Worm (Caenorhabditis elegans): ENCODE measurements around the gene clc-27.
A peak's percentile ranks its signal among the peaks of the same experiment; 100 is the strongest.

clc-27 gene

DNA sequence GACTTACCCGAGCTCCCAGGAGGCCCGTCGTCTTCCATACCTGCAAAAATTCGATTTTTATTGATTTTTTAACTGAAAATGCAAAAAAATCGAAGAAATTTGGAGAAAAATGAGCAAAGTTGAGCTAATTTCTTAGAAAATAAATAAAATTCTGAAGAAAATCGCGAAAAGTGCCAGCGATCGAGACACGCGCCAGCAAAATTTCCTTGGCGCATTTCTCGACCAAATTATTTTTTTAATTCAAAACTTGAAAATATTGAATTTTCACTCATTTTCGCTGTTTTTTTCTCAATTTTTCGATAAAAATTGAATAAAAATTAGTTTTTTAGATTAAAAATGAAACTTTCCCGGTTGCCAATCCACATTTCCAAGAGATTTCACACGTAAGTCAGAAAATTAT is 29.0 kb downstream of the clc-27 start, which contains the start of the genes chin-1 and BE0003N10.1:
Gene chin-1, minus strand, starts transcription at position 40 of the 400 bp plus-strand sequence.
Gene BE0003N10.1, plus strand, starts transcription at position 320 of the 400 bp plus-strand sequence.
- TF ChIP-seq efl-1 (optimal IDR thresholded peaks at IDR 0.05) (peak; percentile 47 to 70), efl-1 (GFP tag; optimal IDR thresholded peaks at IDR 0.05 in 1 of 2) (peak; percentile 67 to 97), efl-3 (GFP tag; optimal IDR thresholded peaks at IDR 0.05) (no peak), nhr-84 (tag; optimal IDR thresholded peaks at IDR 0.05) (no peak), nhr-71 (tag; optimal IDR thresholded peaks at IDR 0.05) (peak; percentile 72), nhr-47 (tag; optimal IDR thresholded peaks at IDR 0.05) (no peak), lin-35 (GFP tag; optimal IDR thresholded peaks at IDR 0.05) (peak; percentile 61 to 66), lin-14 (GFP tag; optimal IDR thresholded peaks at IDR 0.05) (peak; percentile 41), tlp-1 (tag; optimal IDR thresholded peaks at IDR 0.05) (no peak), lin-13 (GFP tag; optimal IDR thresholded peaks at IDR 0.05) (peak; percentile 21), swsn-7 (tag; optimal IDR thresholded peaks at IDR 0.05) (peak; percentile 55), nhr-12 (tag; optimal IDR thresholded peaks at IDR 0.05) (no peak), mef-2 (tag; optimal IDR thresholded peaks at IDR 0.05) (no peak), pag-3 (tag; optimal IDR thresholded peaks at IDR 0.05; ENCODE audit: borderline replicate concordance, insufficient read depth) (no peak), aha-1 (tag; optimal IDR thresholded peaks at IDR 0.05) (no peak), ztf-4 (tag; optimal IDR thresholded peaks at IDR 0.05) (no peak), C34B4.2 (tag; optimal IDR thresholded peaks at IDR 0.05) (no peak), egl-27 (tag; optimal IDR thresholded peaks at IDR 0.05) (no peak), grh-1 (GFP tag; IDR thresholded peaks at IDR 0.05) (no peak), zag-1 (tag; optimal IDR thresholded peaks at IDR 0.05) (no peak), dpl-1 (GFP tag; optimal IDR thresholded peaks at IDR 0.05) (peak; percentile 47 to 74 (median 69)), zip-4 (GFP tag; optimal IDR thresholded peaks at IDR 0.05) (no peak), ama-1 (optimal IDR thresholded peaks at IDR 0.05) (no peak), lir-3 (tag; optimal IDR thresholded peaks at IDR 0.05; ENCODE audit: poor library complexity) (no peak), sup-37 (GFP tag; optimal IDR thresholded peaks at IDR 0.05) (no peak), unc-30 (tag; optimal IDR thresholded peaks at IDR 0.05) (no peak), fkh-8 (tag; optimal IDR thresholded peaks at IDR 0.05) (no peak), nhr-11 (tag; optimal IDR thresholded peaks at IDR 0.05) (no peak), skn-1 (tag; optimal IDR thresholded peaks at IDR 0.05) (no peak), ceh-63 (GFP tag; optimal IDR thresholded peaks at IDR 0.05) (no peak), isw-1 (GFP tag; IDR thresholded peaks at IDR 0.05) (peak; percentile 59), F16B12.6 (tag; optimal IDR thresholded peaks at IDR 0.05) (peak; percentile 42), lsy-2 (tag; optimal IDR thresholded peaks at IDR 0.05) (peak; percentile 70 to 76), nhr-237 (tag; optimal IDR thresholded peaks at IDR 0.05) (no peak), hpl-2 (GFP tag; optimal IDR thresholded peaks at IDR 0.05) (no peak), lin-15B (tag; optimal IDR thresholded peaks at IDR 0.05) (peak; percentile 23), fkh-10 (GFP tag; optimal IDR thresholded peaks at IDR 0.05) (no peak), vab-15 (tag; optimal IDR thresholded peaks at IDR 0.05) (no peak), unc-62 (GFP tag; optimal IDR thresholded peaks at IDR 0.05) (no peak), fkh-4 (tag; optimal IDR thresholded peaks at IDR 0.05; ENCODE audit: borderline replicate concordance) (no peak), unc-130 (tag; optimal IDR thresholded peaks at IDR 0.05) (no peak), nhr-20 (tag; optimal IDR thresholded peaks at IDR 0.05) (peak; percentile 26), tbx-2 (tag; optimal IDR thresholded peaks at IDR 0.05) (peak; percentile 54), xbp-1 (tag; optimal IDR thresholded peaks at IDR 0.05) (peak; percentile 61), C04F5.9 (tag; optimal IDR thresholded peaks at IDR 0.05) (peak; percentile 27), ceh-90 (tag; optimal IDR thresholded peaks at IDR 0.05) (no peak), nhr-85 (tag) (peak; percentile 82), ceh-82 (tag; optimal IDR thresholded peaks at IDR 0.05) (peak; percentile 38 to 71 (median 41)), irx-1 (tag; optimal IDR thresholded peaks at IDR 0.05) (peak; percentile 24), hlh-4 (tag; optimal IDR thresholded peaks at IDR 0.05) (no peak), ceh-8 (GFP tag; optimal IDR thresholded peaks at IDR 0.05) (no peak), ces-1 (GFP tag; optimal IDR thresholded peaks at IDR 0.05) (no peak), nhr-90 (tag; optimal IDR thresholded peaks at IDR 0.05; ENCODE audit: poor library complexity) (peak; percentile 42), pax-3 (tag; optimal IDR thresholded peaks at IDR 0.05) (no peak)

Measured in whole organism, L1 larva.